Worm (Caenorhabditis elegans) whole organism, L3 larva: ENCODE measurements around the gene T19C3.3.

Source experiments
- elt-1 ChIP-seq: fragments of 150-350 bp; optimal IDR thresholded peaks from 2 replicates; lab custom pipeline; 2014; ENCODE audit warnings: missing biosample characterization, missing genetic modification characterization
- jun-1 ChIP-seq: fragments of 150-350 bp; optimal IDR thresholded peaks from 2 replicates; lab custom pipeline; 2014; ENCODE audit warnings: missing biosample characterization, missing genetic modification reagents, missing genetic modification characterization
- lin-15B ChIP-seq: fragments of 150-350 bp; optimal IDR thresholded peaks from 2 replicates; lab custom pipeline; 2014; ENCODE audit warnings: missing biosample characterization, missing genetic modification characterization
- snpc-4 ChIP-seq: fragments of 150-350 bp; optimal IDR thresholded peaks from 2 replicates; lab custom pipeline; 2014; ENCODE audit warnings: missing biosample characterization, missing genetic modification characterization

- TF ChIP-seq snpc-4 (tag; lab: Kevin White, UChicago) = no peak
- peak; percentile 54 for TF ChIP-seq jun-1 (tag; lab: Kevin White, UChicago)
- TF ChIP-seq elt-1 (tag; lab: Kevin White, UChicago) = no peak
- no peak for TF ChIP-seq lin-15B (tag; lab: Kevin White, UChicago)
Observed at ce11 chrIII:651587-651986, 37.2 kb upstream of the T19C3.3 start.
